Fruit fly (Drosophila melanogaster) whole organism: ENCODE data around the gene CG7488.
A peak's percentile ranks its signal among the peaks of the same experiment; 100 is the strongest.

Experiments
- CG8478 ChIP-seq: fragments of >200 bp; optimal IDR thresholded peaks from 2 replicates; lab custom pipeline; 2018; ENCODE audit warnings: inconsistent platforms
- Dll ChIP-seq: fragments of >200 bp; optimal IDR thresholded peaks from 2 replicates; lab custom pipeline; 2017
- EcR ChIP-seq, 2 experiments: fragments of >200 bp; optimal IDR thresholded peaks; 2 replicates each; lab custom pipeline; 2017; ENCODE audit warnings: missing biosample characterization in 2 of 2, missing genetic modification characterization in 2 of 2, missing genetic modification reagents in 2 of 2
- pan ChIP-seq: fragments of >200 bp; optimal IDR thresholded peaks from 2 replicates; lab custom pipeline; 2017
- psq ChIP-seq: fragments of >200 bp; optimal IDR thresholded peaks from 2 replicates; lab custom pipeline; 2017
- usp ChIP-seq: fragments of >200 bp; optimal IDR thresholded peaks from 2 replicates; lab custom pipeline; 2017; ENCODE audit warnings: missing biosample characterization, missing genetic modification characterization, mixed read lengths

The CG7488 gene

DNA sequence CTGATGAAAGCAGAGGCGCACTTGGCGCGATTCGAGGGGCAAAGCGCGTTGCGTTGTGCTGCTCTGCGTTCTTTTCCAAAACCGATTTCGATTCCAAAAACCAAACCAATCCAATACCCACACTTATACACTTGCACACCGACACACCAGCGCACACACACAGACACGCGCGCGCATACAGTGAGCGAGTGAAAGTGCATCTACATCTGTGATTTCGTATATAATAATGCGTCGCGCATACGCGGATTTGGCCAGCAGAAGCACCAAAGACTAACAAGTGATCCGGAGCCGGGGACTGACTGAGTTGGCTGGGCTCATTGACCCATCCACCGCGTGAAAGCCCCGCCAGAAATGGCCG is 2.8 kb downstream of the CG7488 start:
- no peak for TF ChIP-seq CG8478 (lab: Kevin White, UChicago)
- TF ChIP-seq Dll (lab: Kevin White, UChicago), result no peak
- no peak for TF ChIP-seq psq (lab: Kevin White, UChicago)
- no peak for TF ChIP-seq usp (GFP tag; lab: Kevin White, UChicago)
- no peak for TF ChIP-seq EcR (GFP tag; optimal IDR thresholded peaks at IDR 0.05; lab: Kevin White, UChicago)
- TF ChIP-seq pan (lab: Kevin White, UChicago), result no peak

DNA sequence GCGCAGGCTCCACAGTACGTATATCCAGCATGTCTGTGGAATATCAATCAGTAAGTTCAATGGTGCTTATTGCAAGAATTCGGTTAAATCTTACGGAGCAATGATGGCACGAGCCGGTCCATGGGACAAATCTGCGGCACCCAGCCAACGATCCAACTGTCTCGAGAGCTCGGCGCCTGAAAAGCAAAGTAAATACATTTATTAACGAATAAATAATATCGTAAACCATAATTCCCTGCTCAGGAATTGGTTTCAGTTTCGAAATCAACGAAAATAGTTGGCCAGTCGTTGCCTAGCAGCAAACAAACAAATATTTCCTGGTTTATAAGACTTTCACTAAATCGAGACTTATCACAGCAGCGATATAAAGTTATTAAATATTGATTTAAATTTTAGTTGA is 14.2 kb downstream of the CG7488 start, which contains the start of gene CG11656:
Gene CG11656 (plus strand): TSS at position 301 of the 400 bp plus-strand sequence.
- no peak for TF ChIP-seq EcR (GFP tag; optimal IDR thresholded peaks at IDR 0.05; lab: Kevin White, UChicago)
- TF ChIP-seq usp (GFP tag; lab: Kevin White, UChicago), result no peak
- no peak for TF ChIP-seq pan (lab: Kevin White, UChicago)
- no peak for TF ChIP-seq Dll (lab: Kevin White, UChicago)
- no peak for TF ChIP-seq CG8478 (lab: Kevin White, UChicago)
- TF ChIP-seq psq (lab: Kevin White, UChicago), result no peak

DNA sequence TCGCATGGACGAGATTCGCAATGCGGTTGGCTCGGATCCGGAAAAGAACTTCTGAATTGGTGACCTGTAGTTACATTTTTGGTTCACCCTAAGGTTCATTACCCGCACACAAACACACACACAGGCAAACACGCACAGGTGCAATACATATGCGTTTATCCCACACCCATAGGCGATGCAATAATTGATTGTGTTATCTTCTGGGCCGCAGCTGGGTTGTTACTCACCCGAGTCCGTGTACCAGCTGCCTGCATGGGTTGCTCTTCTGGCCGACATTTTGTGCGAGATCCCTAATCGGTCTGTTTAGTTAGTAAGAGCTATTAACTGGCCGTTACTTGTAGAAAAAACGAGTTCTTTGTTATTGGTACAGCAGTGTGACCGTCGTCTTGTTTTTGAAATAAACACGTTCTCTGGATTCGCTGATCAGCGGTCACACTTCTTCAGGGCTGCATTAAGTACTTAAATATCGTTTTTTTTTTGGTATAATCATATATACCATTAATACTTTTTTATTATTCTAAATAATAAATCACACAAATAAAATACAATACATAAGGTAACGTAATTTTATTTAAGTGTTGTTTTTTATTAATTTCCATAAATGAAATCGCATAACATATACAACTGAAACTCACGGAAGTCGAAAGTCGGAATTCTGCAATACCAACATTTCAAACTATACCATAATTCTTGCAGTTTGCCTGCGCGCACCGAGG is 15.6 kb downstream of the CG7488 start, which contains the start of gene CG8031:
Gene CG8031 (minus strand): TSS at position 406 of the 716 bp plus-strand sequence.
- TF ChIP-seq pan (lab: Kevin White, UChicago), result no peak
- peak; percentile 51 for TF ChIP-seq Dll (lab: Kevin White, UChicago)
- no peak for TF ChIP-seq CG8478 (lab: Kevin White, UChicago)
- no peak for TF ChIP-seq usp (GFP tag; lab: Kevin White, UChicago)
- peak in 1 of 2 experiments; percentile 71 for TF ChIP-seq EcR (GFP tag; optimal IDR thresholded peaks at IDR 0.05; lab: Kevin White, UChicago)
- no peak for TF ChIP-seq psq (lab: Kevin White, UChicago)

DNA sequence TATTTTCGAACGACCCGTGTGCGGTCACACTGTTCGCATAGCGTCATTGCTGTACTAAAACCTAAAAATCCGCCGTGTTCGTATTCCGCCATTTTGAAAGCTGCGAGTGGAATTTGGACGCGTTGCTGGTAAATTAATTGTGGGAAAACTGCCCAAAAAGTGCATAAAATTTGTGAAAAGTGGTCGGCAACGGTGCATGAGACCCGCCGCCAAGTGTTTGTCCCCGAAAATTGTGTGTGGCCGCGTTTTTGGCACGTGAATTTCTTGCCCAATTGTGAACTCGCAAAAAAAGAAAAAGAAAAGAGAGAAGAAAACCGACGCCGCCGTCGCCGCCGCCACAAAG is 16.2 kb downstream of the CG7488 start, which contains the start of gene CtBP:
Gene CtBP (plus strand): TSS at position 29 of the 343 bp plus-strand sequence.
- TF ChIP-seq usp (GFP tag; lab: Kevin White, UChicago) (no peak), CG8478 (lab: Kevin White, UChicago) (no peak), pan (lab: Kevin White, UChicago) (no peak), EcR (GFP tag; optimal IDR thresholded peaks at IDR 0.05; lab: Kevin White, UChicago) (no peak), psq (lab: Kevin White, UChicago) (no peak), Dll (lab: Kevin White, UChicago) (no peak)

DNA sequence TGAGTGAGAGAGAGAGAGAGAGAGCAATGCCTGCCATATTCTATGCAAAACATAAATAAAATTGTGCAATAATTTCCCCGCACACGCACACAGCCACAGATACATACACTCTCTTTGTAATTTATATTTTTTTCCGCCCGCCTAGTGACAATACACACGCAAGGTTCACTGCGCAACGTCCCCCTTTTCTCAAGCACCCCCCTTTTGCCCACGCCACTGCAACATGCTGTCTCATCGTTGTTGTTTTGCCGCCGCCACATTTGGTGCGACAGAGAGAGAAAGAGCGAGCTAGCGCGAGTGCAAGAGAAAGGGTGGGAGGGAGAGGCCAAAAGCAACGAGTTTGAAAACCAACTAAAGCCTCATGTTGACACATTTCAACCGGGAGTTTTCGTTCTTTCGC is 16.9 kb downstream of the CG7488 start:
- no peak for TF ChIP-seq usp (GFP tag; lab: Kevin White, UChicago)
- TF ChIP-seq CG8478 (lab: Kevin White, UChicago), result peak; percentile 85
- TF ChIP-seq Dll (lab: Kevin White, UChicago), result peak; percentile 29
- TF ChIP-seq pan (lab: Kevin White, UChicago), result no peak
- peak in 1 of 2 experiments; percentile 3 for TF ChIP-seq EcR (GFP tag; optimal IDR thresholded peaks at IDR 0.05; lab: Kevin White, UChicago)
- TF ChIP-seq psq (lab: Kevin White, UChicago), result no peak

DNA sequence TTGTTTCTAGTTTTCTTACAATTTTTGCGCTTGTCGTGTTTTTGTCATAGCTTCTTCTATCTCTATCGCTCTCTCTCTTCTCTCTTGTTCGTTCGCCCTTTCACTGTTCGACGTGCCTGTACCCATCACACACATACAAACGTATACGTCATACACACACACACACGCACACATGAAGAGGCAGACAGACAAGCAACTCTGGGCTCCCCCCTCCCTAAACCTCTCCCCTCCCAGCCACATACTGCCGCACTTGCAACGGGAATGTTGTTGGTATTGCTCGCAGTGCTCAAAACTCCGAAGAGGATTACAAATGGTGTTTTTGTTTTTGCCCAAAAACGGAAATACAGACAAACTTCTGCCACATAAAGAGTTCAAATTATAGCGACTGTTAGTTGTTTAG is 17.6 kb downstream of the CG7488 start:
- no peak for TF ChIP-seq psq (lab: Kevin White, UChicago)
- TF ChIP-seq pan (lab: Kevin White, UChicago), result no peak
- TF ChIP-seq CG8478 (lab: Kevin White, UChicago), result no peak
- TF ChIP-seq usp (GFP tag; lab: Kevin White, UChicago), result no peak
- TF ChIP-seq Dll (lab: Kevin White, UChicago), result no peak
- TF ChIP-seq EcR (GFP tag; optimal IDR thresholded peaks at IDR 0.05; lab: Kevin White, UChicago), result no peak

DNA sequence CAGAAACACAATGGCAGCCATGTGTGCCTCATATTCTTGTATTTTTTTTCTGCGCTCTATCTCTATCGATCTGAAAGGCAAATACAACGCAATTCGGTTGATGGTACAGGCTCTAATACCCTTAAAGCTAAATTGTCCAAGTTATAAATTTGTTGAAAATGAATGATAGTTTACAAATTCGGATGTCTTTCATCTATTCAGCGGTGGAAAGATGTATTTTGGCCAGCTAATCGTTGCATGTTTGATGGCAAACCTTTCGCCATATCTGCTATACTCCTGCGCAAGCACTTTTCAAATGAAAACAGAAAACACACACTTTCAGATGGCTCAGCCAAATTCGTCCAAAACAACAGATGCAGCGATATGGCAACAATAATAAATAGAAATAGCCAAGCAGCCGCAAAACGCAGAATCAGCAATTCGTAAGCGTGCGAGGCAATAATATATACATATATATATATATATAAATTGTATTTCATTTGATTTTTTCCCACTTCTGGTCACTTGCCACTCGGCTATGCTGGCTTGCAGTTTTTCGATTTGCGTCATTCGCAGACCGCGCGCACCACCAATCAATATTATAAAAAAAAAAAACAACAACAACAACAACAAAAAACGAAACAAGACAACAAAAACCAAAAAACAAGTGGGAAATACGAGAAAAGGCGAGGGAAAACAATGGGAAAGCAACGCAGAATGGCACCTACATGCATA is 18.9 kb downstream of the CG7488 start:
- TF ChIP-seq EcR (GFP tag; optimal IDR thresholded peaks at IDR 0.05; lab: Kevin White, UChicago) (no peak), usp (GFP tag; lab: Kevin White, UChicago) (no peak), CG8478 (lab: Kevin White, UChicago) (no peak), Dll (lab: Kevin White, UChicago) (no peak), pan (lab: Kevin White, UChicago) (no peak), psq (lab: Kevin White, UChicago) (no peak)

DNA sequence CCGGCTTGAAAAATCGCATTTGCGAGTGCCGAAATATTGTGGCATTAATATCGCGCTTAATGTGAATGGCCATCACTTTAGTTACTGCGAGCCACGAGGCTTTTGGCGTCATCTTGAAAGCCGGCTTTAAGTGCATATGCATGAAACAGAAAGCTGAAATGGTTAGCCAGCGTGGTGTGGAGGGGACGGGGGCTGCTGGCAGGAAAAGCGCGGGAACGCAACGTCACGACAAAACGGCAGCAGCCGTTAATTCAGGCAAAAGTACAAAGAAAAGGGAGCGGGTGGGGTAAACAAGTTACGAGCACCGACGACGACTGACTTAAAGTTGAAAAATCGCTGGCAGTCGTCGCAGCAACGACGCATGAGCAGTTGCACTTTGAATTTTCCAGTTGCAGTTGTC is 20.0 kb downstream of the CG7488 start:
- no peak for TF ChIP-seq EcR (GFP tag; optimal IDR thresholded peaks at IDR 0.05; lab: Kevin White, UChicago)
- TF ChIP-seq psq (lab: Kevin White, UChicago), result no peak
- TF ChIP-seq usp (GFP tag; lab: Kevin White, UChicago), result no peak
- no peak for TF ChIP-seq pan (lab: Kevin White, UChicago)
- no peak for TF ChIP-seq CG8478 (lab: Kevin White, UChicago)
- no peak for TF ChIP-seq Dll (lab: Kevin White, UChicago)

DNA sequence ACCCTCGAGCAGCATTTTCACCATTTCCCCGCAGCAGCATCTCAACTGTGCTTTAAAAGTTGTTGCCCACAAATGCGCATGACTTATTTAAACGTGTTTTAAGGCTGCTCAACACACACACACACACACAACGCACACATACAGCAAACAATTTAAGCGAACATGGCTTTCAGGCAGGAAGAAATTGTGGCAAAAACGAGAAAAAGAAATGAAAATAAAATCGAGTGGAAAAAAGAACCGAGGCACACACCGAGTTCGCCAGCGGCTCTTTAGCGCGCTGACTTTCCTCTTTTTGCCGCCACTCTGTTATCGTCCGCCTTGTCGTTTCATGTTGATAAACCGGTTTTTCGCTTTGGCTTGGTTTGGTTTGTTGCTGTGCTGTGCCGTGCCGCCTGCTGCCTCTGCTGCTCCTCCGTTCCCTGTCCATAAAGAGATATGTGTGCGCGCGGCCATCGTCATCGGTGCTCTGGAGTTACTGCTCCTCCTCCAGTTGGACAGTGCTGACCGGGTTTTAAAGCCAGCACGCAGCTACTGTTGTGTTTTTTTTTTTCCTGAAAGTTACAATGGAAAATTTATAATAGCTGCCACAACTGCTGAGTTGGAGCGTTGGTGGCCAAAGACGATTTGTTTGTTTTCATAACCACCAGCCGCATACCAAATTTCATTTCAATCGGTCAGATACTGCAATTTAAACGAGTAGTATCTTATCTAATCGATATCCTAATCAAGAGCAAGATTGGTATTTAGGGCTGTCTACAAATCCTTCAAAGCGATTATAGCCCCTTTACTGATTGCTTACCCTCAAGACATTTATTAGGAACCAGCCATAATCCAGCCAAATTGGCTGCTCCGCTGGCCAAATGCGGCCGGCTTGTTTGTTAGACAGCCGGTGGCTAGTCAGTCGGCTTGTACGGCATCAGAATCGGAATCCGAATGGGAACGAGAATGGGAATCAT is 20.7 kb downstream of the CG7488 start:
- no peak for TF ChIP-seq Dll (lab: Kevin White, UChicago)
- TF ChIP-seq pan (lab: Kevin White, UChicago), result no peak
- TF ChIP-seq EcR (GFP tag; optimal IDR thresholded peaks at IDR 0.05; lab: Kevin White, UChicago), result no peak
- no peak for TF ChIP-seq usp (GFP tag; lab: Kevin White, UChicago)
- no peak for TF ChIP-seq psq (lab: Kevin White, UChicago)
- no peak for TF ChIP-seq CG8478 (lab: Kevin White, UChicago)

DNA sequence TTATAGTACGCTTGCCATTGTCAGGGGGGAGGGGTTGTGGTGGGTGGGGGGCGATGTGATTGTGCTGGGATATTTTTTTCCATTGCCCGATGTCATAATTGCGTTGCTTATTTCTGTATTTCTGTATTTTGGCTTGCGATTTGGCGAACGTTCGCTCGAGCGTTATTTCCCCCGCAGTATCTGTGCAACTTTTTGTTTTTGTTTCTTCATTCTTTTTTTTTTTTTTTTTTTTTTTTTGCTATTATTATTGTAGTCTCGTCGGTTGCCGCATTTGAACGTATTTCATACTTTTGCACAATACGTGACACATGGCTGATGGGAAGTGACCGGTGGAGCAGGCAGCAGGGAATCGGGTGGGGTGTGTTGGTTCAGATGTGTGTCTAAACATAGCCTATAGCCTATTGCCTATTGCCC is 22.2 kb downstream of the CG7488 start:
- no peak for TF ChIP-seq CG8478 (lab: Kevin White, UChicago)
- no peak for TF ChIP-seq EcR (GFP tag; optimal IDR thresholded peaks at IDR 0.05; lab: Kevin White, UChicago)
- no peak for TF ChIP-seq psq (lab: Kevin White, UChicago)
- no peak for TF ChIP-seq pan (lab: Kevin White, UChicago)
- no peak for TF ChIP-seq usp (GFP tag; lab: Kevin White, UChicago)
- no peak for TF ChIP-seq Dll (lab: Kevin White, UChicago)
